Fruit fly (Drosophila melanogaster): ENCODE results near the gene CG14506.

CG14506 gene

DNA sequence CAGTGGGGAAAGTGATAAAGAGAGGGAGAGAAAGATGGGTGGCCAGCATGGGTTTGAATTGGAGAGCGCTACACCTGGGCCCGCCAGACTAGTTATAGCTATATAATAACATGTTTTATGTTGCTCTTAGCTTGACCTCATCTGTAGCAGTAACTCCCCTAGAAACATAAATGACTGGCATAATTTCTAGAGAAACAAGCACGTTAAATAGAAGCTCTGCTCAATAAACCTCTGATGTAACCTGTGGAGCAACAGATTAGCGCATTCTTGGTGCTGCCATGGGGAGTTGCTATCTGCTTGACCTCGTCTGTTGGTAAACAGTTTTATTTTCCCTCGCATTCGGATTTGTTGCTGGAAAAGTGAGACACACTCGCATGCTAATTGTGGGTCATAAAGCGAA, 21.7 kb upstream of the CG14506 start (continued):
- TF ChIP-seq CG10979 (tag; optimal IDR thresholded peaks at IDR 0.05): peak; percentile 77
- peak; percentile 63 for TF ChIP-seq ewg (GFP tag; optimal IDR thresholded peaks at IDR 0.05)
- 0 out of 2 replicates have a peak, but pooled peaks have one; percentile 21 for TF ChIP-seq CG10959 (GFP tag; IDR thresholded peaks at IDR 0.05)
- TF ChIP-seq CTCF (GFP tag; optimal IDR thresholded peaks at IDR 0.05): peak; percentile 16
- TF ChIP-seq chif (GFP tag; optimal IDR thresholded peaks at IDR 0.05): peak; percentile 48 to 58
- no peak for TF ChIP-seq Doc2 (GFP tag; IDR thresholded peaks at IDR 0.05)
- TF ChIP-seq CG9437 (GFP tag; optimal IDR thresholded peaks at IDR 0.05): peak; percentile 51
- TF ChIP-seq fu2 (GFP tag; optimal IDR thresholded peaks at IDR 0.05): peak; percentile 8
- no peak for TF ChIP-seq psq (GFP tag; optimal IDR thresholded peaks at IDR 0.05)
- peak; percentile 77 for TF ChIP-seq Xrp1 (GFP tag; IDR thresholded peaks at IDR 0.05)
- peak; percentile 45; the same call in 1 of the 2 replicates for TF ChIP-seq CG31224 (GFP tag; IDR thresholded peaks at IDR 0.05)
- peak; percentile 77 for TF ChIP-seq HmgZ (tag; optimal IDR thresholded peaks at IDR 0.05)
- no peak for TF ChIP-seq en (GFP tag; optimal IDR thresholded peaks at IDR 0.05)
- TF ChIP-seq CG3065 (GFP tag; optimal IDR thresholded peaks at IDR 0.05): no peak
- peak; percentile 79 for TF ChIP-seq Sox102F (GFP tag; optimal IDR thresholded peaks at IDR 0.05)
- TF ChIP-seq CG6854 (GFP tag; optimal IDR thresholded peaks at IDR 0.05): no peak
- peak; percentile 33; the same call in 1 of the 3 replicates for TF ChIP-seq CG2889 (GFP tag; IDR thresholded peaks at IDR 0.05)
- peak; percentile 18 for TF ChIP-seq CG18619 (GFP tag; optimal IDR thresholded peaks at IDR 0.05)
- TF ChIP-seq pho (GFP tag; optimal IDR thresholded peaks at IDR 0.05): peak; percentile 11
- TF ChIP-seq aop (GFP tag; IDR thresholded peaks at IDR 0.05): no peak
- TF ChIP-seq CG13775 (GFP tag; optimal IDR thresholded peaks at IDR 0.05): peak; percentile 13
- 0 out of 3 replicates have a peak, but pooled peaks have one; percentile 58 for TF ChIP-seq zfh1 (GFP tag; IDR thresholded peaks at IDR 0.05)
- peak; percentile 78 for TF ChIP-seq Oli (tag; optimal IDR thresholded peaks at IDR 0.05)
- peak; percentile 78 for TF ChIP-seq CG12769 (tag; optimal IDR thresholded peaks at IDR 0.05)
- TF ChIP-seq Ssrp (tag; optimal IDR thresholded peaks at IDR 0.05): peak; percentile 72
- no peak for TF ChIP-seq ash1 (GFP tag; optimal IDR thresholded peaks at IDR 0.05)
- no peak for TF ChIP-seq CG18764 (GFP tag; optimal IDR thresholded peaks at IDR 0.05)
- TF ChIP-seq CG17568 (GFP tag; optimal IDR thresholded peaks at IDR 0.05): peak; percentile 43
- TF ChIP-seq shn (GFP tag; optimal IDR thresholded peaks at IDR 0.05): peak; percentile 29
- TF ChIP-seq ac (GFP tag; optimal IDR thresholded peaks at IDR 0.05): no peak
- no peak for TF ChIP-seq crol (GFP tag; IDR thresholded peaks at IDR 0.05)
- peak; percentile 50 for TF ChIP-seq Chrac-16 (GFP tag; optimal IDR thresholded peaks at IDR 0.05)
- TF ChIP-seq hkb (optimal IDR thresholded peaks at IDR 0.05): no peak
- TF ChIP-seq hkb (GFP tag; IDR thresholded peaks at IDR 0.05): peak; percentile 58
- peak; percentile 76 for TF ChIP-seq dysf (GFP tag; IDR thresholded peaks at IDR 0.05)
- TF ChIP-seq Lhr (GFP tag; optimal IDR thresholded peaks at IDR 0.05): peak; percentile 12
- TF ChIP-seq fru (optimal IDR thresholded peaks at IDR 0.05): no peak
- peak; percentile 43 for TF ChIP-seq Spps (tag; optimal IDR thresholded peaks at IDR 0.05)
- no peak for TF ChIP-seq chinmo (GFP tag; IDR thresholded peaks at IDR 0.05; ENCODE audit: partially characterized antibody)
- peak; percentile 66 for TF ChIP-seq Ets65A (GFP tag)

DNA sequence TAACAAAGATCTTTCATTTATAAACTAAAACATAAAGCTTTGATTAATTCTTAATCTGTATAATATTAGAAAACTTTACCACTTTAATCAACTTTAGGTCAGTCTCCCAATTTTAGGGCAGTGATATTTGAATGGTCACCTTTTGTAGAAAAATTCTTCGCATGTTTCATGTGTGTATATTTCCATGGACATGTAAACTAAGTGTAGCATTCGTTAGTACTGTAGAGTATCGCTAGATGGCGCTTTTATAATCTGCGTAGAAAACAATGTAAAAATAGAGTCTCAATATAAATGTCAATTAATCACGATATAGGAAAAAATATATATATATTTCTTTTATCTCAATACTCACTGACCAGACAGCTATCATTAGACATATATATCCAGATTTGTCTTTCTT, 16.1 kb upstream of the CG14506 start:
- TF ChIP-seq CG34422 (GFP tag; IDR thresholded peaks at IDR 0.05): peak; percentile 15; the same call in 1 of the 3 replicates
- TF ChIP-seq org-1 (GFP tag; optimal IDR thresholded peaks at IDR 0.05): no peak
- TF ChIP-seq CG16813 (GFP tag; IDR thresholded peaks at IDR 0.05; ENCODE audit: partially characterized antibody): peak; percentile 62; the same call in 2 of the 3 replicates
- 0 out of 3 replicates have a peak, but pooled peaks have one; percentile 32 for TF ChIP-seq Opbp (GFP tag; IDR thresholded peaks at IDR 0.05; ENCODE audit: partially characterized antibody)
- peak; percentile 94 for TF ChIP-seq CG2712 (tag; optimal IDR thresholded peaks at IDR 0.05)
- TF ChIP-seq pita (GFP tag; optimal IDR thresholded peaks at IDR 0.05): peak; percentile 42
- no peak for TF ChIP-seq CG14710 (tag; optimal IDR thresholded peaks at IDR 0.05)
- 0 out of 3 replicates have a peak, but pooled peaks have one; percentile 35 for TF ChIP-seq Dbx (GFP tag; IDR thresholded peaks at IDR 0.05)
- peak; percentile 14 for TF ChIP-seq CG4424 (GFP tag; optimal IDR thresholded peaks at IDR 0.05)
- peak; percentile 73; the same call in 2 of the 3 replicates for TF ChIP-seq CG2199 (GFP tag; IDR thresholded peaks at IDR 0.05)
- TF ChIP-seq chm (GFP tag; IDR thresholded peaks at IDR 0.05): peak; percentile 43; the same call in 1 of the 2 replicates
- TF ChIP-seq prd (optimal IDR thresholded peaks at IDR 0.05): no peak
- TF ChIP-seq prd (GFP tag; IDR thresholded peaks at IDR 0.05): no peak
- peak; percentile 93 for TF ChIP-seq CTCF (GFP tag; optimal IDR thresholded peaks at IDR 0.05)
- peak; percentile 46 for TF ChIP-seq Ets65A (GFP tag)
- TF ChIP-seq Rfx (GFP tag; IDR thresholded peaks at IDR 0.05): peak; percentile 44; the same call in 1 of the 2 replicates
- TF ChIP-seq Hsf (GFP tag; optimal IDR thresholded peaks at IDR 0.05): peak; percentile 8

Data from whole organism, embryonic.